ENCODE assay signal across 1 worm cellular context in genomic region chrX:11215420-11216050, ce11.
TF ChIP-seq lines count a peak whose summit lies in the region.

TSS of gene C34F6.7 (minus strand) at chrX:11215470.
TSS of gene idh-2 (plus strand) at chrX:11216000.

TF ChIP-seq in whole organism, L1 larva, 84 proteins besides CTCF, POLR2A, EP300 and RAD21 (continued from another document):
- TF ChIP-seq tbx-2 (tag; optimal IDR thresholded peaks at IDR 0.05; lab: Kevin White, UChicago) = peak; percentile 49
- no peak for TF ChIP-seq unc-98 (GFP tag; IDR thresholded peaks at IDR 0.05; lab: Robert Waterston, UW)
- TF ChIP-seq nhr-85 (tag; lab: Kevin White, UChicago) = peak; percentile 84
- TF ChIP-seq irx-1 (tag; optimal IDR thresholded peaks at IDR 0.05; lab: Kevin White, UChicago) = no peak
- TF ChIP-seq blmp-1 (tag; optimal IDR thresholded peaks at IDR 0.05; lab: Kevin White, UChicago) = peak; percentile 69
- peak; percentile 48 to 93 (median 66) for TF ChIP-seq elt-3 (tag; optimal IDR thresholded peaks at IDR 0.05; lab: Kevin White, UChicago)
- TF ChIP-seq pax-3 (tag; optimal IDR thresholded peaks at IDR 0.05; lab: Kevin White, UChicago) = no peak
- no peak for TF ChIP-seq ztf-11 (tag; optimal IDR thresholded peaks at IDR 0.05; lab: Kevin White, UChicago)
- peak; percentile 20 for TF ChIP-seq nhr-19 (GFP tag; conservative IDR thresholded peaks at IDR 0.05; lab: Robert Waterston, UW)
- no peak for TF ChIP-seq sox-4 (tag; optimal IDR thresholded peaks at IDR 0.05; lab: Kevin White, UChicago)
- no peak for TF ChIP-seq nhr-76 (tag; optimal IDR thresholded peaks at IDR 0.05; lab: Kevin White, UChicago)
- TF ChIP-seq elt-2 (tag; optimal IDR thresholded peaks at IDR 0.05; lab: Kevin White, UChicago) = no peak
- no peak for TF ChIP-seq pag-3 (tag; optimal IDR thresholded peaks at IDR 0.05; lab: Kevin White, UChicago; ENCODE audit: borderline replicate concordance, insufficient read depth)
- no peak for TF ChIP-seq aly-2 (tag; optimal IDR thresholded peaks at IDR 0.05; lab: Kevin White, UChicago)
- TF ChIP-seq C34B4.2 (tag; optimal IDR thresholded peaks at IDR 0.05; lab: Kevin White, UChicago) = no peak
- peak; percentile 13 to 45 (median 34) for TF ChIP-seq dpl-1 (GFP tag; optimal IDR thresholded peaks at IDR 0.05; lab: Kevin White, UChicago)
- peak in 1 of 2 experiments; percentile 59 for TF ChIP-seq lin-35 (GFP tag; optimal IDR thresholded peaks at IDR 0.05; lab: Kevin White, UChicago)
- peak; percentile 40 for TF ChIP-seq ztf-4 (tag; optimal IDR thresholded peaks at IDR 0.05; lab: Kevin White, UChicago)
- 0 out of 2 replicates have a peak, but pooled peaks have one; percentile 21 for TF ChIP-seq mab-9 (GFP tag; IDR thresholded peaks at IDR 0.05; lab: Robert Waterston, UW)
- TF ChIP-seq lin-15B (tag; optimal IDR thresholded peaks at IDR 0.05; lab: Kevin White, UChicago) = no peak
- no peak for TF ChIP-seq sup-37 (GFP tag; optimal IDR thresholded peaks at IDR 0.05; lab: Kevin White, UChicago)
- TF ChIP-seq lin-13 (GFP tag; optimal IDR thresholded peaks at IDR 0.05; lab: Kevin White, UChicago) = no peak
- TF ChIP-seq mef-2 (tag; optimal IDR thresholded peaks at IDR 0.05; lab: Kevin White, UChicago) = no peak
- no peak for TF ChIP-seq ceh-88 (GFP tag; IDR thresholded peaks at IDR 0.05; lab: Robert Waterston, UW)
- no peak for TF ChIP-seq nhr-28 (tag; optimal IDR thresholded peaks at IDR 0.05; lab: Kevin White, UChicago)
- TF ChIP-seq mep-1 (tag; optimal IDR thresholded peaks at IDR 0.05; lab: Kevin White, UChicago) = peak; percentile 71
- TF ChIP-seq ceh-90 (tag; optimal IDR thresholded peaks at IDR 0.05; lab: Kevin White, UChicago) = no peak
- no peak for TF ChIP-seq lin-39 (tag; optimal IDR thresholded peaks at IDR 0.05; lab: Kevin White, UChicago)
- TF ChIP-seq lsy-2 (tag; optimal IDR thresholded peaks at IDR 0.05; lab: Kevin White, UChicago) = peak; percentile 44 to 45
- TF ChIP-seq swsn-7 (tag; optimal IDR thresholded peaks at IDR 0.05; lab: Kevin White, UChicago) = peak; percentile 43
- TF ChIP-seq fkh-4 (tag; optimal IDR thresholded peaks at IDR 0.05; lab: Kevin White, UChicago; ENCODE audit: borderline replicate concordance) = no peak
- TF ChIP-seq tlp-1 (tag; optimal IDR thresholded peaks at IDR 0.05; lab: Kevin White, UChicago) = no peak
- no peak for TF ChIP-seq C04F5.9 (tag; optimal IDR thresholded peaks at IDR 0.05; lab: Kevin White, UChicago)
- TF ChIP-seq efl-3 (GFP tag; optimal IDR thresholded peaks at IDR 0.05; lab: Kevin White, UChicago) = no peak
- TF ChIP-seq unc-86 (tag; optimal IDR thresholded peaks at IDR 0.05; lab: Kevin White, UChicago) = no peak
- no peak for TF ChIP-seq ceh-8 (GFP tag; optimal IDR thresholded peaks at IDR 0.05; lab: Kevin White, UChicago)
- no peak for TF ChIP-seq ama-1 (optimal IDR thresholded peaks at IDR 0.05; lab: Kevin White, UChicago)
- TF ChIP-seq xbp-1 (tag; optimal IDR thresholded peaks at IDR 0.05; lab: Kevin White, UChicago) = peak; percentile 46
- TF ChIP-seq hlh-4 (tag; optimal IDR thresholded peaks at IDR 0.05; lab: Kevin White, UChicago) = no peak
- peak in 1 of 2 experiments; percentile 60 for TF ChIP-seq mdl-1 (tag; optimal IDR thresholded peaks at IDR 0.05; lab: Kevin White, UChicago)
- TF ChIP-seq rnt-1 (tag; optimal IDR thresholded peaks at IDR 0.05; lab: Kevin White, UChicago) = peak; percentile 35
- TF ChIP-seq C16A3.4 (tag; optimal IDR thresholded peaks at IDR 0.05; lab: Kevin White, UChicago) = peak; percentile 25
- peak; percentile 53 for TF ChIP-seq unc-130 (tag; optimal IDR thresholded peaks at IDR 0.05; lab: Kevin White, UChicago)
- TF ChIP-seq ceh-82 (tag; optimal IDR thresholded peaks at IDR 0.05; lab: Kevin White, UChicago) = peak in 1 of 3 experiments; percentile 42
- no peak for TF ChIP-seq ceh-63 (GFP tag; optimal IDR thresholded peaks at IDR 0.05; lab: Kevin White, UChicago)
- TF ChIP-seq nhr-12 (tag; optimal IDR thresholded peaks at IDR 0.05; lab: Kevin White, UChicago) = no peak
- TF ChIP-seq grh-1 (GFP tag; IDR thresholded peaks at IDR 0.05; lab: Robert Waterston, UW) = no peak
- no peak for TF ChIP-seq fkh-10 (GFP tag; optimal IDR thresholded peaks at IDR 0.05; lab: Kevin White, UChicago)
